Worm (Caenorhabditis elegans): ENCODE data around the gene pepm-1.

The pepm-1 gene

ce11 chrV:14350498-14350897 lies 21.6 kb downstream of the pepm-1 start:
- peak; percentile 17; the same call in 1 of the 2 replicates for TF ChIP-seq lin-26 (GFP tag; IDR thresholded peaks at IDR 0.05)
- TF ChIP-seq rpc-1 (optimal IDR thresholded peaks at IDR 0.05) = no peak
- no peak for TF ChIP-seq rpc-1 (tag; optimal IDR thresholded peaks at IDR 0.05)
- no peak for TF ChIP-seq B0261.1 (tag; optimal IDR thresholded peaks at IDR 0.05)
- no peak for TF ChIP-seq unc-130 (GFP tag; optimal IDR thresholded peaks at IDR 0.05)
- TF ChIP-seq hlh-12 (tag; optimal IDR thresholded peaks at IDR 0.05) = no peak
- TF ChIP-seq K11D2.4 (GFP tag; IDR thresholded peaks at IDR 0.05) = no peak
- no peak for TF ChIP-seq gei-17 (GFP tag; optimal IDR thresholded peaks at IDR 0.05)
- no peak for TF ChIP-seq ceh-100 (GFP tag; IDR thresholded peaks at IDR 0.05)
- no peak for TF ChIP-seq zim-3 (tag; optimal IDR thresholded peaks at IDR 0.05)
- TF ChIP-seq let-526 (GFP tag; IDR thresholded peaks at IDR 0.05) = no peak
- TF ChIP-seq attf-5 (GFP tag; optimal IDR thresholded peaks at IDR 0.05) = no peak
- peak; percentile 67 for TF ChIP-seq F33H1.4 (GFP tag; IDR thresholded peaks at IDR 0.05)
- TF ChIP-seq hsf-1 (GFP tag; IDR thresholded peaks at IDR 0.05) = no peak
- peak; percentile 25 for TF ChIP-seq snpc-3.4 (tag; optimal IDR thresholded peaks at IDR 0.05)
- 0 out of 2 replicates have a peak, but pooled peaks have one; percentile 19 for TF ChIP-seq pbrm-1 (GFP tag; IDR thresholded peaks at IDR 0.05)
- TF ChIP-seq egrh-3 (GFP tag; IDR thresholded peaks at IDR 0.05) = no peak
- no peak for TF ChIP-seq hlh-26 (GFP tag; conservative IDR thresholded peaks at IDR 0.05)
- TF ChIP-seq D2030.7 (GFP tag; IDR thresholded peaks at IDR 0.05) = peak; percentile 13; the same call in 1 of the 2 replicates
- TF ChIP-seq madf-6 (GFP tag; IDR thresholded peaks at IDR 0.05) = peak; percentile 62
- no peak for TF ChIP-seq ztf-28 (GFP tag; IDR thresholded peaks at IDR 0.05)
- TF ChIP-seq F10E7.11 (tag; optimal IDR thresholded peaks at IDR 0.05) = no peak
- TF ChIP-seq tbx-9 (tag; optimal IDR thresholded peaks at IDR 0.05; ENCODE audit: borderline replicate concordance) = no peak
- TF ChIP-seq lsl-1 (GFP tag; optimal IDR thresholded peaks at IDR 0.05) = peak; percentile 63
- TF ChIP-seq him-1 (tag; optimal IDR thresholded peaks at IDR 0.05) = no peak
- no peak for TF ChIP-seq fkh-3 (tag; optimal IDR thresholded peaks at IDR 0.05)
- TF ChIP-seq Y53G8AR.9 (GFP tag; conservative IDR thresholded peaks at IDR 0.05) = no peak
- TF ChIP-seq ceh-79 (tag; optimal IDR thresholded peaks at IDR 0.05) = no peak
- no peak for TF ChIP-seq repo-1 (tag; optimal IDR thresholded peaks at IDR 0.05)
- no peak for TF ChIP-seq hrde-1 (tag; optimal IDR thresholded peaks at IDR 0.05; ENCODE audit: borderline replicate concordance)
- no peak for TF ChIP-seq hmg-20 (GFP tag; IDR thresholded peaks at IDR 0.05)
- no peak for TF ChIP-seq F39B2.1 (GFP tag; IDR thresholded peaks at IDR 0.05)
- TF ChIP-seq dpff-1 (tag; optimal IDR thresholded peaks at IDR 0.05) = no peak
- TF ChIP-seq attf-6 (GFP tag; IDR thresholded peaks at IDR 0.05) = 0 out of 2 replicates have a peak, but pooled peaks have one; percentile 35
- no peak for TF ChIP-seq rcor-1 (GFP tag; IDR thresholded peaks at IDR 0.05)
- 0 out of 2 replicates have a peak, but pooled peaks have one; percentile 19 for TF ChIP-seq ztf-25 (GFP tag; IDR thresholded peaks at IDR 0.05)

ce11 chrV:14350949-14351348 lies 22.0 kb downstream of the pepm-1 start:
- TF ChIP-seq ztf-28 (GFP tag; IDR thresholded peaks at IDR 0.05) = 0 out of 2 replicates have a peak, but pooled peaks have one; percentile 27
- 0 out of 2 replicates have a peak, but pooled peaks have one; percentile 41 for TF ChIP-seq C17E4.6 (GFP tag; IDR thresholded peaks at IDR 0.05)
- TF ChIP-seq ceh-100 (GFP tag; IDR thresholded peaks at IDR 0.05) = peak; percentile 70
- TF ChIP-seq F37B4.10 (GFP tag; IDR thresholded peaks at IDR 0.05) = no peak
- TF ChIP-seq snpc-3.4 (tag; optimal IDR thresholded peaks at IDR 0.05) = no peak
- TF ChIP-seq T07F8.4 (tag; optimal IDR thresholded peaks at IDR 0.05) = no peak
- no peak for TF ChIP-seq F57C9.4 (tag; optimal IDR thresholded peaks at IDR 0.05)
- TF ChIP-seq tlf-1 (GFP tag; optimal IDR thresholded peaks at IDR 0.05) = no peak
- TF ChIP-seq Y53G8AR.9 (GFP tag; conservative IDR thresholded peaks at IDR 0.05) = peak; percentile 55
- no peak for TF ChIP-seq lag-1 (GFP tag; IDR thresholded peaks at IDR 0.05)
- TF ChIP-seq D2030.7 (GFP tag; IDR thresholded peaks at IDR 0.05) = no peak
- peak; percentile 74 for TF ChIP-seq lin-26 (GFP tag; IDR thresholded peaks at IDR 0.05)
- peak; percentile 80 for TF ChIP-seq nhr-90 (tag; optimal IDR thresholded peaks at IDR 0.05)
- TF ChIP-seq mcd-1 (GFP tag; IDR thresholded peaks at IDR 0.05) = peak; percentile 93
- TF ChIP-seq lin-35 (GFP tag; optimal IDR thresholded peaks at IDR 0.05) = peak in 1 of 3 experiments; percentile 69
- TF ChIP-seq aptf-2 (GFP tag; conservative IDR thresholded peaks at IDR 0.05) = 0 out of 2 replicates have a peak, but pooled peaks have one; percentile 16
- TF ChIP-seq akir-1 (GFP tag; optimal IDR thresholded peaks at IDR 0.05) = peak; percentile 18
- TF ChIP-seq mel-28 (tag; optimal IDR thresholded peaks at IDR 0.05; ENCODE audit: borderline replicate concordance) = no peak
- TF ChIP-seq F52B5.7 (tag; optimal IDR thresholded peaks at IDR 0.05) = peak; percentile 46
- TF ChIP-seq lsl-1 (GFP tag; optimal IDR thresholded peaks at IDR 0.05) = no peak
